Fruit fly (Drosophila melanogaster): ENCODE results near the gene CG9686.

CG9686 gene

dm6 chrX:9829896-9830295, 49.8 kb upstream of the CG9686 start (continued):
- TF ChIP-seq gro (GFP tag; optimal IDR thresholded peaks at IDR 0.05) (no peak), CG12236 (GFP tag; optimal IDR thresholded peaks at IDR 0.05) (no peak), Hr39 (optimal IDR thresholded peaks at IDR 0.05) (no peak), dmrt99B (tag; optimal IDR thresholded peaks at IDR 0.05) (peak; percentile 10), CG11398 (GFP tag; optimal IDR thresholded peaks at IDR 0.05) (no peak), CHES-1-like (GFP tag; optimal IDR thresholded peaks at IDR 0.05) (no peak), CG10209 (GFP tag; optimal IDR thresholded peaks at IDR 0.05) (peak; percentile 8), CG32767 (GFP tag; IDR thresholded peaks at IDR 0.05) (no peak), pan (optimal IDR thresholded peaks at IDR 0.05) (no peak), pan (GFP tag; optimal IDR thresholded peaks at IDR 0.05 in 1 of 2, IDR thresholded peaks at IDR 0.05 in 1 of 2) (peak in 1 of 2 experiments; percentile 25), CG9727 (GFP tag; optimal IDR thresholded peaks at IDR 0.05) (peak; percentile 6)

DNA sequence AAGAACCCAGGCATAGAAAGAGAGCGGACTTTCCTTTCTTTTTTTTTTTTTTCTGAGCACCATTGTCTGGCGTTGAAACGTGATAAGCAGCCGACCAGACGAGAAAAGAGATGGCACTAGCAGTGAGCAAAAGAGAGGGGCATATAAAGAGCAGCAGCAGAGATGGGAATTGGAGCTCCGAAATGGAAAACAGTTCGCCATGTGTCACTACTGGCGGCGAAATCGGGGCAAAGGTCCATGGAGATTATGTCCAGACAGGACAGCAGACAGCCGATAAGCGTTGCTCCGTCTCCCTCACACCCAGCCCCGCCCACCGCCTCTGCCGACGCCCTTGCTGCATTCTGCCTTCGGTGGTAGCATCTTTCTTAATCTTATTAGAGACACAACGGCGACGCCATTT, 46.6 kb upstream of the CG9686 start:
- TF ChIP-seq slbo (GFP tag; IDR thresholded peaks at IDR 0.05) (no peak), CG1832 (GFP tag; optimal IDR thresholded peaks at IDR 0.05) (peak; percentile 8)

dm6 chrX:9847529-9847928, 32.1 kb upstream of the CG9686 start:
- TF ChIP-seq Vsx1 (GFP tag; optimal IDR thresholded peaks at IDR 0.05) (no peak), fd64A (GFP tag; optimal IDR thresholded peaks at IDR 0.05) (no peak), az2 (GFP tag; optimal IDR thresholded peaks at IDR 0.05) (no peak), Hr39 (optimal IDR thresholded peaks at IDR 0.05) (peak; percentile 74), CG14014 (GFP tag; IDR thresholded peaks at IDR 0.05) (no peak), jing (GFP tag; optimal IDR thresholded peaks at IDR 0.05) (no peak), Ravus (GFP tag; IDR thresholded peaks at IDR 0.05) (no peak), ind (GFP tag; optimal IDR thresholded peaks at IDR 0.05) (no peak)

dm6 chrX:9864882-9865281, 14.8 kb upstream of the CG9686 start, which contains the start of gene Ser7:
Gene Ser7, plus strand, starts transcription at chrX:9865233.
- no peak for TF ChIP-seq YL-1 (GFP tag; optimal IDR thresholded peaks at IDR 0.05)
- no peak for TF ChIP-seq Dref (GFP tag; IDR thresholded peaks at IDR 0.05)
- TF ChIP-seq CG17568 (GFP tag; optimal IDR thresholded peaks at IDR 0.05): no peak
- TF ChIP-seq CG10209 (GFP tag; optimal IDR thresholded peaks at IDR 0.05): no peak
- TF ChIP-seq H15 (GFP tag; IDR thresholded peaks at IDR 0.05): no peak

dm6 chrX:9868510-9869248, 11.0 kb upstream of the CG9686 start, which contains the start of gene CG45060:
Gene CG45060, minus strand, starts transcription at chrX:9868568.
- TF ChIP-seq Deaf1 (tag; optimal IDR thresholded peaks at IDR 0.05): peak; percentile 85
- TF ChIP-seq CG12071 (GFP tag; optimal IDR thresholded peaks at IDR 0.05): peak; percentile 24
- TF ChIP-seq sd (tag; optimal IDR thresholded peaks at IDR 0.05): peak; percentile 99
- TF ChIP-seq gt (GFP tag; IDR thresholded peaks at IDR 0.05): no peak
- peak; percentile 26 for TF ChIP-seq Ets97D (GFP tag; optimal IDR thresholded peaks at IDR 0.05)
- TF ChIP-seq danr (GFP tag; IDR thresholded peaks at IDR 0.05): no peak
- no peak for TF ChIP-seq dmrt11E (tag; optimal IDR thresholded peaks at IDR 0.05)
- no peak for TF ChIP-seq tna (GFP tag; IDR thresholded peaks at IDR 0.05; ENCODE audit: partially characterized antibody)
- no peak for TF ChIP-seq Kr (GFP tag; optimal IDR thresholded peaks at IDR 0.05)
- TF ChIP-seq chinmo (GFP tag; IDR thresholded peaks at IDR 0.05; ENCODE audit: partially characterized antibody): 0 out of 4 replicates have a peak, but pooled peaks have one; percentile 8
- no peak for TF ChIP-seq Sox100B (GFP tag; optimal IDR thresholded peaks at IDR 0.05)
- no peak for TF ChIP-seq CG10565 (GFP tag; optimal IDR thresholded peaks at IDR 0.05)
- no peak for TF ChIP-seq crc (GFP tag; optimal IDR thresholded peaks at IDR 0.05)
- TF ChIP-seq ttk (GFP tag; IDR thresholded peaks at IDR 0.05): peak; percentile 11; the same call in 1 of the 2 replicates
- TF ChIP-seq CG7786 (GFP tag; optimal IDR thresholded peaks at IDR 0.05): no peak
- TF ChIP-seq dysf (GFP tag; IDR thresholded peaks at IDR 0.05): no peak
- no peak for TF ChIP-seq jing (GFP tag; optimal IDR thresholded peaks at IDR 0.05)
- no peak for TF ChIP-seq gem (tag; optimal IDR thresholded peaks at IDR 0.05)
- peak; percentile 9 for TF ChIP-seq lab (GFP tag; optimal IDR thresholded peaks at IDR 0.05)
- TF ChIP-seq disco-r (GFP tag; optimal IDR thresholded peaks at IDR 0.05): no peak
- no peak for TF ChIP-seq CG8359 (GFP tag; optimal IDR thresholded peaks at IDR 0.05; ENCODE audit: borderline replicate concordance)

Data from whole organism, embryonic.